Worm (Caenorhabditis elegans) whole organism, mixed stage, embryonic: ENCODE measurements around the gene str-146.

Experiments
- M03D4.4 ChIP-seq: sonication (generic microtip); optimal IDR thresholded peaks from 2 replicates; lab custom pipeline; 2017; ENCODE audit warnings: mild to moderate bottlenecking, missing genetic modification characterization, missing compliant biosample characterization
- bed-3 ChIP-seq: fragments of 200-800 bp; sonication (Bioruptor generic); optimal IDR thresholded peaks from 3 replicates; lab custom pipeline; 2018; ENCODE audit warnings: mild to moderate bottlenecking, missing genetic modification characterization, moderate library complexity, missing compliant biosample characterization
- blmp-1 ChIP-seq: fragments of 150-350 bp; optimal IDR thresholded peaks from 2 replicates; lab custom pipeline; 2014; ENCODE audit warnings: missing biosample characterization, missing genetic modification characterization
- ceh-43 ChIP-seq: fragments of 200-800 bp; sonication (Bioruptor generic); optimal IDR thresholded peaks from 2 replicates; lab custom pipeline; 2018; ENCODE audit warnings: mild to moderate bottlenecking, missing genetic modification characterization, moderate library complexity, missing compliant biosample characterization
- ceh-83 ChIP-seq: fragments of 200-800 bp; sonication (Bioruptor generic); optimal IDR thresholded peaks from 2 replicates; lab custom pipeline; 2018; ENCODE audit warnings: mild to moderate bottlenecking, missing genetic modification characterization, missing compliant biosample characterization
- ces-1 ChIP-seq: fragments of 150-350 bp; optimal IDR thresholded peaks from 2 replicates; lab custom pipeline; 2014; ENCODE audit warnings: missing biosample characterization, missing genetic modification reagents, missing genetic modification characterization
- cnd-1 ChIP-seq: fragments of 200-800 bp; sonication (Bioruptor generic); optimal IDR thresholded peaks from 2 replicates; lab custom pipeline; 2018; ENCODE audit warnings: mild to moderate bottlenecking, missing genetic modification characterization, missing compliant biosample characterization
- drap-1 ChIP-seq: fragments of 200-800 bp; sonication (Bioruptor generic); optimal IDR thresholded peaks from 3 replicates; lab custom pipeline; 2018; ENCODE audit warnings: mild to moderate bottlenecking, missing genetic modification characterization, missing compliant biosample characterization
- elt-1 ChIP-seq: sonication (generic microtip); optimal IDR thresholded peaks from 2 replicates; lab custom pipeline; 2017; ENCODE audit warnings: missing genetic modification characterization, mild to moderate bottlenecking, missing compliant biosample characterization, antibody characterized with exemption, moderate library complexity, borderline replicate concordance; ENCODE audit not compliant: insufficient read depth
- elt-3 ChIP-seq: fragments of 150-350 bp; optimal IDR thresholded peaks from 2 replicates; lab custom pipeline; 2014; ENCODE audit warnings: missing biosample characterization, missing genetic modification characterization
- flh-1 ChIP-seq: fragments of 200-800 bp; sonication (Bioruptor generic); optimal IDR thresholded peaks from 2 replicates; lab custom pipeline; 2018; ENCODE audit warnings: mild to moderate bottlenecking, missing genetic modification characterization, moderate library complexity, missing compliant biosample characterization
- ham-2 ChIP-seq: fragments of 200-800 bp; sonication (Bioruptor generic); optimal IDR thresholded peaks from 2 replicates; lab custom pipeline; 2018; ENCODE audit warnings: mild to moderate bottlenecking, missing genetic modification characterization, missing compliant biosample characterization
- hlh-1 ChIP-seq: fragments of 150-350 bp; optimal IDR thresholded peaks from 2 replicates; lab custom pipeline; 2014; ENCODE audit warnings: missing biosample characterization, missing genetic modification reagents, missing genetic modification characterization
- lin-13 ChIP-seq: fragments of 150-350 bp; optimal IDR thresholded peaks from 2 replicates; lab custom pipeline; 2014; ENCODE audit warnings: missing biosample characterization, missing genetic modification characterization
- lin-32 ChIP-seq: fragments of 200-800 bp; sonication (Bioruptor generic); optimal IDR thresholded peaks from 2 replicates; lab custom pipeline; 2018; ENCODE audit warnings: mild to moderate bottlenecking, missing genetic modification characterization, missing compliant biosample characterization
- lsy-2 ChIP-seq: fragments of 150-350 bp; optimal IDR thresholded peaks from 2 replicates; lab custom pipeline; 2014; ENCODE audit warnings: missing biosample characterization, missing genetic modification characterization
- mab-5 ChIP-seq: fragments of 150-350 bp; optimal IDR thresholded peaks from 2 replicates; lab custom pipeline; 2014; ENCODE audit warnings: missing biosample characterization, missing genetic modification characterization
- mls-2 ChIP-seq: sonication (generic microtip); optimal IDR thresholded peaks from 2 replicates; lab custom pipeline; 2016; ENCODE audit warnings: mild to moderate bottlenecking, missing genetic modification characterization, moderate library complexity, missing compliant biosample characterization
- nhr-12 ChIP-seq: fragments of 150-350 bp; optimal IDR thresholded peaks from 2 replicates; lab custom pipeline; 2014; ENCODE audit warnings: missing biosample characterization, missing genetic modification characterization
- nhr-2 ChIP-seq: fragments of 150-350 bp; optimal IDR thresholded peaks from 2 replicates; lab custom pipeline; 2014; ENCODE audit warnings: missing biosample characterization, missing genetic modification characterization
- nhr-237 ChIP-seq: fragments of 150-350 bp; optimal IDR thresholded peaks from 2 replicates; lab custom pipeline; 2014; ENCODE audit warnings: missing biosample characterization, missing genetic modification characterization
- nhr-28 ChIP-seq: fragments of 150-350 bp; optimal IDR thresholded peaks from 2 replicates; lab custom pipeline; 2014; ENCODE audit warnings: missing biosample characterization, missing genetic modification characterization
- pha-4 ChIP-seq: fragments of 150-350 bp; optimal IDR thresholded peaks from 2 replicates; lab custom pipeline; 2018; ENCODE audit warnings: missing biosample characterization, missing genetic modification reagents, missing genetic modification characterization
- sem-2 ChIP-seq: fragments of 200-800 bp; sonication (Bioruptor generic); optimal IDR thresholded peaks from 2 replicates; lab custom pipeline; 2018; ENCODE audit warnings: mild to moderate bottlenecking, missing genetic modification characterization, missing compliant biosample characterization
- snpc-4 ChIP-seq: fragments of 150-350 bp; optimal IDR thresholded peaks from 2 replicates; lab custom pipeline; 2014; ENCODE audit warnings: missing biosample characterization, missing genetic modification characterization
- tbx-8 ChIP-seq: fragments of 200-800 bp; sonication (Bioruptor generic); optimal IDR thresholded peaks from 2 replicates; lab custom pipeline; 2018; ENCODE audit warnings: mild to moderate bottlenecking, missing genetic modification characterization, moderate library complexity, missing compliant biosample characterization
- unc-39 ChIP-seq: fragments of 150-350 bp; optimal IDR thresholded peaks from 2 replicates; lab custom pipeline; 2014; ENCODE audit warnings: missing biosample characterization, missing genetic modification characterization
- unc-62 ChIP-seq: fragments of 150-350 bp; optimal IDR thresholded peaks from 2 replicates; lab custom pipeline; 2014; ENCODE audit warnings: missing biosample characterization, missing genetic modification reagents, missing genetic modification characterization
- zip-8 ChIP-seq: fragments of 150-350 bp; optimal IDR thresholded peaks from 2 replicates; lab custom pipeline; 2014; ENCODE audit warnings: missing biosample characterization, missing genetic modification characterization
- ztf-11 ChIP-seq: fragments of 150-350 bp; optimal IDR thresholded peaks from 2 replicates; lab custom pipeline; 2014; ENCODE audit warnings: missing biosample characterization, missing genetic modification characterization

Gene str-146

ce11 chrV:8098239-8098638 lies 3.0 kb upstream of the str-146 start, which contains the start of gene str-145:
Gene str-145, minus strand, starts transcription at chrV:8098339.
- TF ChIP-seq sem-2 (GFP tag; lab: Kevin White, UChicago) (no peak), cnd-1 (tag; lab: Kevin White, UChicago) (no peak), pha-4 (no peak), ztf-11 (tag; lab: Kevin White, UChicago) (no peak), zip-8 (tag; lab: Kevin White, UChicago) (no peak), drap-1 (GFP tag; lab: Kevin White, UChicago) (no peak), lin-13 (tag; lab: Kevin White, UChicago) (no peak), elt-1 (tag; lab: Kevin White, UChicago) (no peak), ceh-83 (GFP tag; lab: Kevin White, UChicago) (no peak), ham-2 (GFP tag; lab: Kevin White, UChicago) (no peak), lin-32 (no peak), blmp-1 (tag; lab: Kevin White, UChicago) (no peak), ces-1 (GFP tag; lab: Kevin White, UChicago) (no peak), mab-5 (tag; lab: Kevin White, UChicago) (no peak), tbx-8 (GFP tag; lab: Kevin White, UChicago) (no peak), unc-62 (GFP tag; lab: Kevin White, UChicago) (no peak), bed-3 (GFP tag; lab: Kevin White, UChicago) (no peak), nhr-12 (tag; lab: Kevin White, UChicago) (no peak), nhr-237 (tag; lab: Kevin White, UChicago) (no peak)

- no peak for TF ChIP-seq zip-8 (tag; lab: Kevin White, UChicago)
- no peak for TF ChIP-seq bed-3 (GFP tag; lab: Kevin White, UChicago)
- TF ChIP-seq ztf-11 (tag; lab: Kevin White, UChicago), result no peak
- TF ChIP-seq hlh-1, result no peak
- TF ChIP-seq lsy-2 (tag; lab: Kevin White, UChicago), result no peak
These were observed 2.9 kb downstream of the str-146 start, which contains the start of gene str-129 for ce11 chrV:8092385-8092784. Gene str-129, minus strand, starts transcription at chrV:8092485.

ce11 chrV:8090595-8090994 lies 4.7 kb downstream of the str-146 start, which contains the start of gene str-130:
Gene str-130, minus strand, starts transcription at chrV:8090695.
- TF ChIP-seq M03D4.4 (no peak), sem-2 (GFP tag; lab: Kevin White, UChicago) (no peak), lin-13 (tag; lab: Kevin White, UChicago) (no peak), ham-2 (GFP tag; lab: Kevin White, UChicago) (no peak), elt-1 (tag; lab: Kevin White, UChicago) (no peak), nhr-237 (tag; lab: Kevin White, UChicago) (no peak), mls-2 (tag; lab: Kevin White, UChicago) (no peak), nhr-28 (tag; lab: Kevin White, UChicago) (no peak)
- TF ChIP-seq, all 35 proteins: peak for 0

ce11 chrV:8085141-8085540 lies 10.1 kb downstream of the str-146 start, which contains the start of gene C09H5.7:
Gene C09H5.7, minus strand, starts transcription at chrV:8085241.
- TF ChIP-seq blmp-1 (tag; lab: Kevin White, UChicago) (no peak), unc-62 (GFP tag; lab: Kevin White, UChicago) (no peak)

- TF ChIP-seq snpc-4 (tag; lab: Kevin White, UChicago) (no peak), ces-1 (GFP tag; lab: Kevin White, UChicago) (no peak), elt-3 (tag; lab: Kevin White, UChicago) (no peak), ztf-11 (tag; lab: Kevin White, UChicago) (no peak), lin-13 (tag; lab: Kevin White, UChicago) (no peak), nhr-2 (no peak), flh-1 (GFP tag; lab: Kevin White, UChicago) (no peak), tbx-8 (GFP tag; lab: Kevin White, UChicago) (no peak), nhr-28 (tag; lab: Kevin White, UChicago) (no peak), sem-2 (GFP tag; lab: Kevin White, UChicago) (no peak), ceh-83 (GFP tag; lab: Kevin White, UChicago) (no peak), unc-39 (tag; lab: Kevin White, UChicago) (no peak), bed-3 (GFP tag; lab: Kevin White, UChicago) (no peak), M03D4.4 (no peak), ceh-43 (no peak), pha-4 (no peak), zip-8 (tag; lab: Kevin White, UChicago) (no peak), ham-2 (GFP tag; lab: Kevin White, UChicago) (no peak), mab-5 (tag; lab: Kevin White, UChicago) (no peak)
These were observed 13.7 kb downstream of the str-146 start, which contains the start of gene str-131 for ce11 chrV:8081579-8081978. Gene str-131, minus strand, starts transcription at chrV:8081679.
